Fruit fly (Drosophila melanogaster): ENCODE results near the gene Eip74EF.

DNA sequence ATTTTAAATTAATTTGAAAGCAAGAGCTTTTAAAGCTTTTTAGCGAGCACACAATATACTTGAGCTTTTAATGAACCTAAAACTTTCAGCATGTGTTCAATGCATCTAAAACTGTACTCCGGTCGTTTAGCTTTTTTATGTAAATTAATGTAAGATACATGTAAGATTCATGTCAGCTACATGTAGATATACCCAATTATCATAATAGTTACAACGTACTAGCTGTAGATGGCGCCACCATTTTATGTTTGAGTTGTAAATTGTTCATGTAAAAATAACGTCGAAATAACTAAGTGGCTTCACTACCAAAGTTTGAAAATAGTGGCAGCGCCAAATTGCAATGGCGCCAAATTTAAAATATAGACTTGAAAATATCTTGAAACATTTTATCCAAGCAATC, 22.2 kb downstream of the Eip74EF start:
- TF ChIP-seq CG8119 (GFP tag; IDR thresholded peaks at IDR 0.05): no peak
- no peak for TF ChIP-seq CG11294 (GFP tag; IDR thresholded peaks at IDR 0.05)
- TF ChIP-seq vri (GFP tag; optimal IDR thresholded peaks at IDR 0.05): no peak
- TF ChIP-seq CG6163 (GFP tag; IDR thresholded peaks at IDR 0.05): no peak
- no peak for TF ChIP-seq CG6792 (GFP tag; optimal IDR thresholded peaks at IDR 0.05)
- no peak for TF ChIP-seq Sox14 (GFP tag; optimal IDR thresholded peaks at IDR 0.05)
- peak; percentile 30 for TF ChIP-seq Lpt (GFP tag; optimal IDR thresholded peaks at IDR 0.05)
- TF ChIP-seq Sox102F (GFP tag; optimal IDR thresholded peaks at IDR 0.05): no peak
- no peak for TF ChIP-seq CG7368 (GFP tag; optimal IDR thresholded peaks at IDR 0.05)
- TF ChIP-seq CG4318 (GFP tag; optimal IDR thresholded peaks at IDR 0.05): no peak
- TF ChIP-seq Hr39 (GFP tag; optimal IDR thresholded peaks at IDR 0.05): no peak
- TF ChIP-seq CG6854 (GFP tag; optimal IDR thresholded peaks at IDR 0.05): no peak
- TF ChIP-seq acj6 (GFP tag; optimal IDR thresholded peaks at IDR 0.05): no peak

All from whole organism, prepupa.